Fruit fly (Drosophila melanogaster) whole organism: ENCODE results near the gene AnxB11.

ENCODE experiments used
- CG8478 ChIP-seq: fragments of >200 bp; optimal IDR thresholded peaks from 2 replicates; lab custom pipeline; 2018; ENCODE audit warnings: inconsistent platforms
- Dll ChIP-seq: fragments of >200 bp; optimal IDR thresholded peaks from 2 replicates; lab custom pipeline; 2017
- EcR ChIP-seq, 2 experiments: fragments of >200 bp; optimal IDR thresholded peaks; 2 replicates each; lab custom pipeline; 2017; ENCODE audit warnings: missing biosample characterization in 2 of 2, missing genetic modification characterization in 2 of 2, missing genetic modification reagents in 2 of 2
- pan ChIP-seq: fragments of >200 bp; optimal IDR thresholded peaks from 2 replicates; lab custom pipeline; 2017
- psq ChIP-seq: fragments of >200 bp; optimal IDR thresholded peaks from 2 replicates; lab custom pipeline; 2017
- usp ChIP-seq: fragments of >200 bp; optimal IDR thresholded peaks from 2 replicates; lab custom pipeline; 2017; ENCODE audit warnings: missing biosample characterization, missing genetic modification characterization, mixed read lengths

Gene AnxB11

DNA sequence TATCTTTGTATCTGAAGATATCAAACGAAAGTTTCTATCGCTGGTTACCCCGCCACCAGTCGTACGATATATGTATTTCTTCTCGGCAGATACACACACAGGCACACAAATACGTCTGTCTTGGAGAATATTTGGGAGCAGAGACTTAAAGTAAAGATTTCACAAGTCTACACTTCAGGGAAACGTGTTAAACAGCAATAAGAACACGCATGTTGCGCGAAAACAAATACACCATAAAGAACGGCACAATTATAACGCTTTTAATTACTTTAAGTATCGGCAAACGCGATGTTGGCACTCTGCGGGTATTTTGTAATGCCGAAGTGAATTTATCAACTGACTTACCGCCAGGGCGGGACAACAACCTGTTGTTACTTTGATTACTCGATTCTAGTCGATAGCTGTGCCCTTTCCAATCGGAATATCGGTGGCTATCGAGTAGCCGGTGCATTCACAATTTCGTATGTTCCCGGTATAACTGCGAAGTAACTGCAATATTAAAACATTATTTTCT, at the start of gene AnxB11:
Gene AnxB11, minus strand, starts transcription at position 367 of the 514 bp plus-strand sequence.
- no peak for TF ChIP-seq CG8478 (lab: Kevin White, UChicago)
- no peak for TF ChIP-seq pan (lab: Kevin White, UChicago)
- TF ChIP-seq usp, result no peak
- no peak for TF ChIP-seq Dll (lab: Kevin White, UChicago)
- TF ChIP-seq psq (lab: Kevin White, UChicago), result no peak
- no peak for TF ChIP-seq EcR (GFP tag; optimal IDR thresholded peaks at IDR 0.05; lab: Kevin White, UChicago)

DNA sequence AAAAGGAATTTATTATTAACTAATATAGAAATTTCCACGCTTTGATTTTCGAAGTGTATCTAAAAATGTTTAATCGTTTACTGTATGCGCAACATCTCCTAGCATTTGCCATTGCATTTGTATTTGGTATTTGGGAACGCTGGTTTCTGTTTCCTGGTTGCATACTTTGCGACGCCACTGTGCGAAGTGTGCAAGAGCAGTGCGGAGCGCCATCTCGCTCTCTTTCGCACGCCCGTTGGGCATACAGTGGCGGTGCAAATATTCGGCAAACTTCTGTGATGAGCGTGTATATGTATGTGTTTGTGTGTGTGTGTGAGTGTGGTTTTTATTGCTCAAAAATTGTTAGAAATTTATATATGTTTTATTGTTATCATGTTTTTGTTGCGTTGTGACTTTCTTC, 36.5 kb upstream of the AnxB11 start:
- TF ChIP-seq psq (lab: Kevin White, UChicago) (no peak), CG8478 (lab: Kevin White, UChicago) (no peak), pan (lab: Kevin White, UChicago) (no peak), Dll (lab: Kevin White, UChicago) (no peak), EcR (GFP tag; optimal IDR thresholded peaks at IDR 0.05; lab: Kevin White, UChicago) (no peak), usp (no peak)

dm6 chrX:16456582-16456981, 34.5 kb upstream of the AnxB11 start:
- TF ChIP-seq usp (no peak), CG8478 (lab: Kevin White, UChicago) (no peak), psq (lab: Kevin White, UChicago) (no peak), pan (lab: Kevin White, UChicago) (no peak), Dll (lab: Kevin White, UChicago) (no peak), EcR (GFP tag; optimal IDR thresholded peaks at IDR 0.05; lab: Kevin White, UChicago) (no peak)

DNA sequence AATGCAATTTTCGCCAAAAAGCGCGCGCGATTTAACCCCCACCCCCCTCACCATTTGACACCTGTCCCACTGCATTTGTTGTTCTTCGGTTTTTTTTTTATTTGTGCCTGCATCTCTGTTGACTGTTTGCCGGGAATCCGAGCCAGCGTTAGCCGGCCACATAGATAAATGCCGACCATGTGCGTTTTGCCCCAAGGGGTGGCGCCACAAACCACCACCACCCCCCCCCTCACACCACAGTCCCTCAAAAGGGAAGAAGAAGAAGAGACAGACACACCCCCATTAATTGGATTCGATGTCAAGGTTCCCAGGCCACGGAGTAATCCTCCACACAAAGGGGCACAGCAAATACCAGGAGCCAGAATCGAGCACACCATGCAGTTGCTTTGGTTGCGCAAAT, 27.3 kb upstream of the AnxB11 start:
- TF ChIP-seq CG8478 (lab: Kevin White, UChicago) (no peak), Dll (lab: Kevin White, UChicago) (no peak), EcR (GFP tag; optimal IDR thresholded peaks at IDR 0.05; lab: Kevin White, UChicago) (no peak), pan (lab: Kevin White, UChicago) (no peak), psq (lab: Kevin White, UChicago) (no peak), usp (no peak)

- TF ChIP-seq usp, result no peak
- peak; percentile 40 for TF ChIP-seq CG8478 (lab: Kevin White, UChicago)
- TF ChIP-seq Dll (lab: Kevin White, UChicago), result no peak
- no peak for TF ChIP-seq pan (lab: Kevin White, UChicago)
These were observed 26.5 kb upstream of the AnxB11 start, which contains the start of the genes CG34015 and eIF4H1 for dm6 chrX:16448252-16449191. CG34015 (minus strand) TSS chrX:16448302. eIF4H1 (plus strand) TSS chrX:16448665.

- TF ChIP-seq Dll (lab: Kevin White, UChicago) (no peak), CG8478 (lab: Kevin White, UChicago) (no peak), usp (no peak), EcR (GFP tag; optimal IDR thresholded peaks at IDR 0.05; lab: Kevin White, UChicago) (no peak), pan (lab: Kevin White, UChicago) (no peak), psq (lab: Kevin White, UChicago) (no peak)
These were observed 24.7 kb upstream of the AnxB11 start, which contains the start of gene eIF2alpha for dm6 chrX:16446769-16447168. eIF2alpha (minus strand) TSS chrX:16446993.

DNA sequence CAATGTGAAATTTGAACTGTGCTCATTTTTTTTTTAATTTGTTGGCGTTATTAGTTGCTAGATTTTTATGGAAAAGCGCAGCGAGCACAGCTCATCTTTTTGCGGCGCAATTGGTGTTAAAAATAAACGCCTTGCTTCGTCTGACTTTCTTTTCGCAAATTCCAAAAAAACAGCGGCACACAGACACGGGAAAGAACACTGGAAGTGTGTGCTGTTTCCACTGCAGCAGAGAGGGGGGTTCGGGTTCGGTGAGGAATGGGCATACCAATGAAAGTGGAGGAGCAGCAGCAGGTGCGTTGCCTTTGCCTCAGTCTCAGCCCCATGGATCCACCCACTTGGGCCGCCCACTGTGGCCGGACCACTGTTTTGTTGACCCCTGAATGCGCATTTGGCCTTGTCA, 20.3 kb upstream of the AnxB11 start:
- no peak for TF ChIP-seq usp
- TF ChIP-seq pan (lab: Kevin White, UChicago), result no peak
- TF ChIP-seq Dll (lab: Kevin White, UChicago), result no peak
- no peak for TF ChIP-seq psq (lab: Kevin White, UChicago)
- TF ChIP-seq CG8478 (lab: Kevin White, UChicago), result no peak
- TF ChIP-seq EcR (GFP tag; optimal IDR thresholded peaks at IDR 0.05; lab: Kevin White, UChicago), result no peak

- no peak for TF ChIP-seq CG8478 (lab: Kevin White, UChicago)
- TF ChIP-seq Dll (lab: Kevin White, UChicago), result no peak
- TF ChIP-seq pan (lab: Kevin White, UChicago), result no peak
- no peak for TF ChIP-seq EcR (GFP tag; optimal IDR thresholded peaks at IDR 0.05; lab: Kevin White, UChicago)
These were observed 19.2 kb upstream of the AnxB11 start, which contains the start of the genes Cdc50 and rngo for dm6 chrX:16441245-16441644. Cdc50 (minus strand) TSS chrX:16441296. rngo (plus strand) TSS chrX:16441433.

dm6 chrX:16428476-16428875, 6.4 kb upstream of the AnxB11 start:
- TF ChIP-seq pan (lab: Kevin White, UChicago), result no peak
- TF ChIP-seq usp, result no peak
- TF ChIP-seq CG8478 (lab: Kevin White, UChicago), result no peak
- TF ChIP-seq psq (lab: Kevin White, UChicago), result no peak
- no peak for TF ChIP-seq Dll (lab: Kevin White, UChicago)
- TF ChIP-seq EcR (GFP tag; optimal IDR thresholded peaks at IDR 0.05; lab: Kevin White, UChicago), result no peak

- TF ChIP-seq CG8478 (lab: Kevin White, UChicago), result no peak
- TF ChIP-seq EcR (GFP tag; optimal IDR thresholded peaks at IDR 0.05; lab: Kevin White, UChicago), result no peak
- TF ChIP-seq psq (lab: Kevin White, UChicago), result no peak
These were observed 5.8 kb upstream of the AnxB11 start for dm6 chrX:16427786-16428400.

DNA sequence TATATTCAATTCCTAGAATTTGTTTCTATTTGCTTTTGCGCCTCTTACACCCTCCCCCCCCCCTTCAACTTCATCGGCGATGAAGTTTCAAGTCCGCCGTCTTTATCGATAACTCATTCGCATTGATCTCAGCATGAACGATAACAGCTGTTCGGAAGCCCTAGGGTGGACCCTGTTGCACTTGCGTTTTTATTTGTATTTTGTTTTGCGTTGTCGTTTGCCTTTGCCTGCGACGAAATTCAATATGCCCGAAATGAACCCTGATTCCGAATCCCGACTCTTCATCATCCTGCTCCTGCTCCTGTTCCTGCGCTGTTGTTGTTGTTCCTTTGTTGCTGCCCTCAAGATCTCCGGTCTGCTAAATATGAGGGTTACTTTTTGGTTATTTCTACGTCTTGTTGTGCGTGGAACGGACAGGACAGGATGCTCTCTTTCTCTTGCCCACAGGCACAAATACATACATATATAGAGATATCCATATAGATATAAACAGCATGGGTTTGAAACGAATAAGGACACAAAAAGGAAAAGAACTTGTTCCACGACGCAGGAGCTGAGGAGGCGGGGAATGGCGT, 4.5 kb upstream of the AnxB11 start:
- TF ChIP-seq CG8478 (lab: Kevin White, UChicago), result no peak
- TF ChIP-seq Dll (lab: Kevin White, UChicago), result no peak
- no peak for TF ChIP-seq EcR (GFP tag; optimal IDR thresholded peaks at IDR 0.05; lab: Kevin White, UChicago)
- TF ChIP-seq psq (lab: Kevin White, UChicago), result no peak
